Fruit fly (Drosophila melanogaster) whole organism, embryonic: ENCODE data around the gene CG43638.
A peak's percentile ranks its signal among the peaks of the same experiment; 100 is the strongest.

Experiments
- BtbVII ChIP-seq: fragments of 200-800 bp; sonication (Bioruptor generic); optimal IDR thresholded peaks from 3 replicates; lab custom pipeline; 2017; ENCODE audit warnings: missing biosample characterization, mild to moderate bottlenecking, missing genetic modification characterization
- C15 ChIP-seq: fragments of 200-800 bp; sonication (Bioruptor generic); IDR thresholded peaks from 3 replicates; pipeline ENCODE4 v1.3.6; 2022; ENCODE audit warnings: missing biosample characterization, missing genetic modification characterization
- CG10267 ChIP-seq: fragments of 200-800 bp; sonication (Bioruptor generic); optimal IDR thresholded peaks from 2 replicates; lab custom pipeline; 2018; ENCODE audit warnings: missing biosample characterization, mild to moderate bottlenecking, missing genetic modification characterization, moderate library complexity
- CG14710 ChIP-seq: fragments of 200-800 bp; sonication (Bioruptor generic); optimal IDR thresholded peaks from 3 replicates; lab custom pipeline; 2019; ENCODE audit warnings: missing biosample characterization, mild to moderate bottlenecking, missing genetic modification characterization, moderate library complexity
- CG15269 ChIP-seq: fragments of 200-800 bp; sonication (Bioruptor generic); optimal IDR thresholded peaks from 2 replicates; lab custom pipeline; 2018; ENCODE audit warnings: missing biosample characterization, mild to moderate bottlenecking, missing genetic modification characterization, moderate library complexity
- CG18476 ChIP-seq: fragments of 200-800 bp; sonication (Bioruptor generic); optimal IDR thresholded peaks from 2 replicates; lab custom pipeline; 2016; ENCODE audit warnings: missing biosample characterization, mild to moderate bottlenecking, missing genetic modification characterization
- CG18619 ChIP-seq: fragments of 200-800 bp; sonication (Bioruptor generic); optimal IDR thresholded peaks from 3 replicates; lab custom pipeline; 2017; ENCODE audit warnings: missing biosample characterization, mild to moderate bottlenecking, missing genetic modification characterization
- CG2129 ChIP-seq: fragments of 200-800 bp; sonication (Bioruptor generic); IDR thresholded peaks from 2 replicates; pipeline ENCODE4 v1.3.6; 2022; ENCODE audit warnings: missing biosample characterization, missing genetic modification characterization; ENCODE audit not compliant: partially characterized antibody
- CG2202 ChIP-seq: fragments of 200-800 bp; sonication (Bioruptor generic); optimal IDR thresholded peaks from 2 replicates; lab custom pipeline; 2018; ENCODE audit warnings: missing biosample characterization, mild to moderate bottlenecking, missing genetic modification characterization
- CG2875 ChIP-seq: fragments of 200-800 bp; sonication (Bioruptor generic); optimal IDR thresholded peaks from 2 replicates; lab custom pipeline; 2017; ENCODE audit warnings: missing biosample characterization, mild to moderate bottlenecking, missing genetic modification characterization, missing genetic modification reagents
- CG3726 ChIP-seq: fragments of 200-800 bp; sonication (Bioruptor generic); IDR thresholded peaks from 3 replicates; pipeline ENCODE4, ENCODE4 v1.3.6; 2022; ENCODE audit warnings: missing biosample characterization, missing genetic modification characterization
- CG3847 ChIP-seq: fragments of 200-800 bp; sonication (Bioruptor generic); IDR thresholded peaks from 2 replicates; pipeline ENCODE4 v1.3.6; 2022; ENCODE audit warnings: missing biosample characterization, missing genetic modification characterization
- CG4282 ChIP-seq: fragments of 200-800 bp; sonication (Bioruptor generic); optimal IDR thresholded peaks from 2 replicates; lab custom pipeline; 2016; ENCODE audit warnings: missing biosample characterization, missing genetic modification characterization
- CG4360 ChIP-seq: fragments of 200-800 bp; sonication (Bioruptor generic); IDR thresholded peaks from 2 replicates; pipeline ENCODE4 v1.3.6; 2022; ENCODE audit warnings: missing biosample characterization, missing genetic modification characterization
- CG8281 ChIP-seq: fragments of 200-800 bp; sonication (Bioruptor generic); optimal IDR thresholded peaks from 2 replicates; lab custom pipeline; 2018; ENCODE audit warnings: missing biosample characterization, mild to moderate bottlenecking, missing genetic modification characterization, moderate library complexity
- CG8388 ChIP-seq: fragments of 200-800 bp; sonication (Bioruptor generic); optimal IDR thresholded peaks from 2 replicates; lab custom pipeline; 2019; ENCODE audit warnings: missing biosample characterization, mild to moderate bottlenecking, missing genetic modification characterization, moderate library complexity
- CG9727 ChIP-seq: fragments of 200-800 bp; sonication (Bioruptor generic); optimal IDR thresholded peaks from 3 replicates; lab custom pipeline; 2017; ENCODE audit warnings: missing biosample characterization, mild to moderate bottlenecking, missing genetic modification characterization
- CG9817 ChIP-seq: fragments of 200-800 bp; sonication (Bioruptor generic); optimal IDR thresholded peaks from 2 replicates; lab custom pipeline; 2018; ENCODE audit warnings: missing biosample characterization, mild to moderate bottlenecking, missing genetic modification characterization, moderate library complexity
- CkIIα-i1 ChIP-seq: fragments of 200-800 bp; sonication (Bioruptor generic); IDR thresholded peaks from 2 replicates; pipeline ENCODE4 v1.3.6; 2022; ENCODE audit warnings: missing biosample characterization, missing genetic modification characterization
- D ChIP-seq, 2 experiments: fragments of 200-800 bp in 1 of 2; fragments of >200 bp in 1 of 2; sonication (Bioruptor generic) in 1 of 2; optimal IDR thresholded peaks; 2 replicates in 1 of 2; 3 replicates in 1 of 2; lab custom pipeline; 2017; ENCODE audit warnings: mild to moderate bottlenecking in 1 of 2, missing biosample characterization in 1 of 2, missing genetic modification characterization in 1 of 2, missing genetic modification reagents in 1 of 2
- Dfd ChIP-seq, 2 experiments: fragments of >200 bp; optimal IDR thresholded peaks; 2 replicates each; lab custom pipeline; 2017; ENCODE audit warnings: missing biosample characterization in 2 of 2, missing genetic modification characterization in 2 of 2
- Dll ChIP-seq: fragments of 200-800 bp; sonication (Bioruptor generic); IDR thresholded peaks from 4 replicates; pipeline ENCODE4 v1.3.6; 2022; ENCODE audit warnings: missing biosample characterization, missing genetic modification characterization; ENCODE audit not compliant: partially characterized antibody
- Eip74EF ChIP-seq, 2 experiments: fragments of 200-800 bp in 1 of 2; fragments of >200 bp in 1 of 2; sonication (Bioruptor generic) in 1 of 2; optimal IDR thresholded peaks; 2 replicates each; lab custom pipeline; 2017 to 2019; ENCODE audit warnings: missing biosample characterization in 2 of 2, missing genetic modification characterization in 2 of 2, mild to moderate bottlenecking in 1 of 2, moderate library complexity in 1 of 2
- Med ChIP-seq: fragments of 200-800 bp; sonication (Bioruptor generic); peaks from one replicate; lab custom pipeline; 2016; ENCODE audit warnings: missing biosample characterization, missing genetic modification characterization, mild to moderate bottlenecking, inconsistent platforms, moderate library complexity
- PHDP ChIP-seq: fragments of 200-800 bp; sonication (Bioruptor generic); optimal IDR thresholded peaks from 3 replicates; lab custom pipeline; 2018; ENCODE audit warnings: missing biosample characterization, mild to moderate bottlenecking, missing genetic modification characterization, moderate library complexity
- Pdp1 ChIP-seq, 2 experiments: fragments of 200-800 bp; sonication (Bioruptor generic); optimal IDR thresholded peaks; 3 replicates each; lab custom pipeline; 2016; ENCODE audit warnings: missing biosample characterization in 2 of 2, missing genetic modification characterization in 2 of 2, mild to moderate bottlenecking in 1 of 2, moderate library complexity in 1 of 2
- Ravus ChIP-seq: fragments of 200-800 bp; sonication (Bioruptor generic); IDR thresholded peaks from 2 replicates; pipeline ENCODE4 v1.3.6; 2022; ENCODE audit warnings: missing biosample characterization, missing genetic modification characterization
- Rx ChIP-seq: fragments of 200-800 bp; sonication (Bioruptor generic); IDR thresholded peaks from 2 replicates; pipeline ENCODE4 v1.3.6; 2022; ENCODE audit warnings: missing biosample characterization, missing genetic modification characterization
- ab ChIP-seq: fragments of 200-800 bp; sonication (Bioruptor generic); optimal IDR thresholded peaks from 2 replicates; lab custom pipeline; 2016; ENCODE audit warnings: missing biosample characterization, missing genetic modification characterization
- ara ChIP-seq: fragments of 200-800 bp; sonication (Bioruptor generic); IDR thresholded peaks from 2 replicates; pipeline ENCODE4 v1.3.6; 2022; ENCODE audit warnings: missing biosample characterization, missing genetic modification characterization
- caup ChIP-seq: fragments of 200-800 bp; sonication (Bioruptor generic); optimal IDR thresholded peaks from 3 replicates; lab custom pipeline; 2017; ENCODE audit warnings: missing biosample characterization, mild to moderate bottlenecking, missing genetic modification characterization, moderate library complexity; ENCODE audit not compliant: severe bottlenecking
- corto ChIP-seq: fragments of 200-800 bp; sonication (Bioruptor generic); optimal IDR thresholded peaks from 2 replicates; lab custom pipeline; 2016; ENCODE audit warnings: missing biosample characterization, mild to moderate bottlenecking, missing genetic modification characterization, moderate library complexity
- gro ChIP-seq: fragments of 200-800 bp; sonication (Bioruptor generic); optimal IDR thresholded peaks from 2 replicates; lab custom pipeline; 2016; ENCODE audit warnings: missing biosample characterization, missing genetic modification characterization
- her ChIP-seq: fragments of 200-800 bp; sonication (Bioruptor generic); optimal IDR thresholded peaks from 2 replicates; lab custom pipeline; 2016; ENCODE audit warnings: missing biosample characterization, missing genetic modification characterization
- org-1 ChIP-seq: fragments of 200-800 bp; sonication (Bioruptor generic); optimal IDR thresholded peaks from 2 replicates; lab custom pipeline; 2017; ENCODE audit warnings: missing biosample characterization, missing genetic modification characterization
- pb ChIP-seq: fragments of 200-800 bp; sonication (Bioruptor generic); optimal IDR thresholded peaks from 3 replicates; lab custom pipeline; 2016; ENCODE audit warnings: missing biosample characterization, missing genetic modification characterization
- pros ChIP-seq: fragments of 200-800 bp; sonication (Bioruptor generic); optimal IDR thresholded peaks from 3 replicates; lab custom pipeline; 2019; ENCODE audit warnings: missing biosample characterization, mild to moderate bottlenecking, missing genetic modification characterization, moderate library complexity
- slbo ChIP-seq: fragments of 200-800 bp; sonication (Bioruptor generic); IDR thresholded peaks from 2 replicates; pipeline ENCODE4 v1.3.6; 2022; ENCODE audit warnings: missing biosample characterization, missing genetic modification characterization
- so ChIP-seq: fragments of 200-800 bp; sonication (Bioruptor generic); IDR thresholded peaks from 3 replicates; pipeline ENCODE4 v1.3.6; 2022; ENCODE audit warnings: missing biosample characterization, missing genetic modification characterization
- stc ChIP-seq: fragments of 200-800 bp; sonication (Bioruptor generic); IDR thresholded peaks from 2 replicates; pipeline ENCODE4 v1.3.6; 2022; ENCODE audit warnings: missing biosample characterization, missing genetic modification characterization
- tgo ChIP-seq: fragments of 200-800 bp; sonication (Bioruptor generic); IDR thresholded peaks from 3 replicates; pipeline ENCODE4 v1.3.6; 2022; ENCODE audit warnings: missing biosample characterization, missing genetic modification characterization
- wdn ChIP-seq: fragments of 200-800 bp; sonication (Bioruptor generic); IDR thresholded peaks from 2 replicates; pipeline ENCODE4 v1.3.6; 2022; ENCODE audit warnings: missing biosample characterization, missing genetic modification characterization
- zf30C ChIP-seq: fragments of 200-800 bp; sonication (Bioruptor generic); optimal IDR thresholded peaks from 3 replicates; lab custom pipeline; 2018; ENCODE audit warnings: missing biosample characterization, mild to moderate bottlenecking, missing genetic modification characterization

CG43638 gene

dm6 chr3L:12062788-12063218 is 18.4 kb downstream of the CG43638 start (continued):
- TF ChIP-seq wdn (GFP tag; lab: Robert Waterston, UW) (no peak), C15 (GFP tag; lab: Robert Waterston, UW) (no peak), CG2875 (GFP tag; lab: Kevin White, UChicago) (peak; percentile 7), pros (GFP tag; lab: Kevin White, UChicago) (no peak), org-1 (GFP tag; lab: Kevin White, UChicago) (peak; percentile 57), CG10267 (tag; lab: Kevin White, UChicago) (peak; percentile 52), CG4282 (no peak), CG15269 (tag; lab: Kevin White, UChicago) (no peak), her (GFP tag; lab: Kevin White, UChicago) (no peak), Med (GFP tag; lab: Kevin White, UChicago) (peak; percentile 67), Pdp1 (GFP tag; optimal IDR thresholded peaks at IDR 0.05; lab: Kevin White, UChicago) (peak; percentile 24 to 30), Dll (GFP tag; lab: Robert Waterston, UW) (no peak), PHDP (tag; lab: Kevin White, UChicago) (peak; percentile 31), corto (GFP tag; lab: Kevin White, UChicago) (no peak), CG18619 (GFP tag; lab: Kevin White, UChicago) (no peak), CG3847 (GFP tag; lab: Robert Waterston, UW) (no peak; the same call in 1 of the 2 replicates), slbo (GFP tag; lab: Robert Waterston, UW) (no peak), BtbVII (no peak), Ravus (GFP tag; lab: Robert Waterston, UW) (no peak), CG14710 (tag; lab: Kevin White, UChicago) (peak; percentile 55), CG18476 (GFP tag; lab: Kevin White, UChicago) (no peak), CG3726 (GFP tag; lab: Robert Waterston, UW) (no peak), caup (GFP tag; lab: Kevin White, UChicago) (no peak), CG2129 (GFP tag; lab: Robert Waterston, UW) (no peak), ara (GFP tag; lab: Robert Waterston, UW) (peak; percentile 91), CG9727 (GFP tag; lab: Kevin White, UChicago) (peak; percentile 74), tgo (GFP tag; lab: Robert Waterston, UW) (peak; percentile 49; the same call in 1 of the 3 replicates), CG2202 (peak; percentile 58), zf30C (GFP tag; lab: Kevin White, UChicago) (no peak), Rx (GFP tag; lab: Robert Waterston, UW) (0 out of 2 replicates have a peak, but pooled peaks have one; percentile 37), Eip74EF (GFP tag; optimal IDR thresholded peaks at IDR 0.05; lab: Kevin White, UChicago) (no peak), CG8281 (tag; lab: Kevin White, UChicago) (no peak), CG4360 (GFP tag; lab: Robert Waterston, UW) (peak; percentile 63; the same call in 1 of the 2 replicates), ab (GFP tag; lab: Kevin White, UChicago) (no peak), gro (GFP tag; lab: Kevin White, UChicago) (no peak), stc (GFP tag; lab: Robert Waterston, UW) (peak; percentile 32; the same call in 1 of the 2 replicates), Dfd (GFP tag; optimal IDR thresholded peaks at IDR 0.05; lab: Kevin White, UChicago) (no peak), pb (GFP tag; lab: Kevin White, UChicago) (no peak), so (GFP tag; lab: Robert Waterston, UW) (0 out of 3 replicates have a peak, but pooled peaks have one; percentile 28), CG9817 (no peak), CG8388 (GFP tag; lab: Kevin White, UChicago) (peak; percentile 61), CkIIα-i1 (GFP tag; lab: Robert Waterston, UW) (no peak), D (optimal IDR thresholded peaks at IDR 0.05; lab: Kevin White, UChicago) (no peak), D (GFP tag; optimal IDR thresholded peaks at IDR 0.05; lab: Kevin White, UChicago) (peak; percentile 41)
